Worm (Caenorhabditis elegans) whole organism, L4/young adult: Measurements from ENCODE around the gene Y67A10A.3.

Experiments used
- W03F9.2 ChIP-seq: fragments of 150-350 bp; optimal IDR thresholded peaks from 2 replicates; lab custom pipeline; 2014; ENCODE audit warnings: missing biosample characterization, missing genetic modification characterization
- him-1 ChIP-seq: sonication (generic microtip); optimal IDR thresholded peaks from 2 replicates; lab custom pipeline; 2016; ENCODE audit warnings: missing genotype, missing genetic modification reagents, missing genetic modification characterization, missing compliant biosample characterization

DNA sequence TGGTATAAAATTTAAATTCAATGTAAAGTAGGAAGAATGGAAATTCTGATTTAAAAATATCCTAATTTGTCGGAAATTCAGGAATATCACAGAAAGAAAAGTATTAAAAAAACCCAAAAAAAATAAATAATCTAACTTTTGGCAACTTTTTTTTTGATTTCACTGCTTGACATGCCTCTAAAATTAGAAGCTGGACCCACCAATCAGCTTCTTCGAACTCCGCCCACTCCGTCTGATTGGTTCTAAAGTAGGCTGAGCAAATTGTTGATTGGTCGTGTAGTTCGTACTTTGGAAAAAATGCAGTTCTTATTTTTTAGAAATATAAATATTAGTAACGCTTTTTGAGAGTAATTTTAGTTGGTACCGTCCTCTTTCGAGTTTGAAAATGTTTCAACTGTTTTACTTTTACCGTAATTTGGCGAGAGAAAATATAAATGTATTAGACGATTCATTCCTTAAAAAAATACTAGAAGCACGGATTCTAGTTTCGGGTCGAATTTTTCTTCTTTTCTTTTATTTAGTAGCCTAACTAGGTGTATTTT is 31.6 kb upstream of the Y67A10A.3 start:
- no peak for TF ChIP-seq him-1 (tag; lab: Kevin White, UChicago)
- no peak for TF ChIP-seq W03F9.2 (tag; lab: Kevin White, UChicago)
